Worm (Caenorhabditis elegans) whole organism, L2 larva: ENCODE data around the gene srab-22.
"Not testable (repeated sequence)": the region's sequence is repeated elsewhere in the genome, so short reads cannot be mapped to it uniquely, and the experiment has no call there.

Source experiments
- C34F6.9 ChIP-seq: fragments of 150-350 bp; optimal IDR thresholded peaks from 2 replicates; lab custom pipeline; 2014; ENCODE audit warnings: missing biosample characterization, missing genetic modification characterization
- F13H6.1 ChIP-seq: sonication (generic microtip); optimal IDR thresholded peaks from 2 replicates; lab custom pipeline; 2016; ENCODE audit warnings: missing genetic modification characterization, missing compliant biosample characterization
- R02D3.7 ChIP-seq: fragments of 150-350 bp; optimal IDR thresholded peaks from 2 replicates; lab custom pipeline; 2014; ENCODE audit warnings: missing biosample characterization, missing genetic modification characterization
- alr-1 ChIP-seq: fragments of 150-350 bp; optimal IDR thresholded peaks from 2 replicates; lab custom pipeline; 2014; ENCODE audit warnings: missing biosample characterization, missing genetic modification characterization
- aly-2 ChIP-seq: fragments of 150-350 bp; optimal IDR thresholded peaks from 2 replicates; lab custom pipeline; 2014; ENCODE audit warnings: missing biosample characterization, missing genetic modification characterization
- ama-1 ChIP-seq: fragments of 150-350 bp; optimal IDR thresholded peaks from 2 replicates; lab custom pipeline; 2018; ENCODE audit warnings: inconsistent platforms
- blmp-1 ChIP-seq: sonication (generic microtip); optimal IDR thresholded peaks from 2 replicates; lab custom pipeline; 2017; ENCODE audit warnings: missing genetic modification characterization, mild to moderate bottlenecking, missing compliant biosample characterization, antibody characterized with exemption, moderate library complexity; ENCODE audit not compliant: insufficient read depth
- ceh-16 ChIP-seq: fragments of 150-350 bp; optimal IDR thresholded peaks from 2 replicates; lab custom pipeline; 2014; ENCODE audit warnings: missing biosample characterization, missing genetic modification characterization
- ceh-82 ChIP-seq: fragments of 150-350 bp; optimal IDR thresholded peaks from 2 replicates; lab custom pipeline; 2014; ENCODE audit warnings: missing biosample characterization, missing genetic modification characterization
- dmd-4 ChIP-seq: sonication (generic microtip); optimal IDR thresholded peaks from 2 replicates; lab custom pipeline; 2017; ENCODE audit warnings: missing biosample characterization, missing genetic modification characterization
- elt-1 ChIP-seq: fragments of 150-350 bp; optimal IDR thresholded peaks from 2 replicates; lab custom pipeline; 2014; ENCODE audit warnings: missing biosample characterization, missing genetic modification characterization
- fos-1 ChIP-seq: fragments of 150-350 bp; optimal IDR thresholded peaks from 2 replicates; lab custom pipeline; 2014; ENCODE audit warnings: missing biosample characterization, missing genetic modification characterization
- gmeb-1 ChIP-seq: fragments of 150-350 bp; optimal IDR thresholded peaks from 2 replicates; lab custom pipeline; 2014; ENCODE audit warnings: missing biosample characterization, missing genetic modification characterization
- lin-11 ChIP-seq: fragments of 150-350 bp; sonication (generic microtip); optimal IDR thresholded peaks from 2 replicates; lab custom pipeline; 2014; ENCODE audit warnings: missing biosample characterization, missing genetic modification characterization, inconsistent platforms, mixed read lengths
- lin-13 ChIP-seq: fragments of 150-350 bp; optimal IDR thresholded peaks from 2 replicates; lab custom pipeline; 2014; ENCODE audit warnings: missing biosample characterization, missing genetic modification reagents, missing genetic modification characterization
- lsy-2 ChIP-seq, 2 experiments: fragments of 150-350 bp in 1 of 2; sonication (generic microtip) in 1 of 2; optimal IDR thresholded peaks; 2 replicates each; lab custom pipeline; 2014 to 2017; ENCODE audit warnings: missing biosample characterization in 2 of 2, missing genetic modification characterization in 2 of 2
- mab-5 ChIP-seq: fragments of 150-350 bp; optimal IDR thresholded peaks from 2 replicates; lab custom pipeline; 2014; ENCODE audit warnings: missing biosample characterization, missing genetic modification characterization
- mbf-1 ChIP-seq: sonication (generic microtip); optimal IDR thresholded peaks from 2 replicates; lab custom pipeline; 2017; ENCODE audit warnings: missing biosample characterization, missing genetic modification characterization
- mdl-1 ChIP-seq, 2 experiments: fragments of 150-350 bp in 1 of 2; sonication (generic microtip) in 1 of 2; optimal IDR thresholded peaks; 2 replicates each; lab custom pipeline; 2017; ENCODE audit warnings: missing biosample characterization in 2 of 2, missing genetic modification characterization in 2 of 2
- nhr-10 ChIP-seq: sonication (generic microtip); optimal IDR thresholded peaks from 2 replicates; lab custom pipeline; 2017; ENCODE audit warnings: missing biosample characterization, missing genetic modification characterization
- nhr-11 ChIP-seq: fragments of 150-350 bp; optimal IDR thresholded peaks from 2 replicates; lab custom pipeline; 2014; ENCODE audit warnings: missing biosample characterization, missing genetic modification characterization
- nhr-129 ChIP-seq: fragments of 150-350 bp; optimal IDR thresholded peaks from 2 replicates; lab custom pipeline; 2014; ENCODE audit warnings: missing biosample characterization, missing genetic modification characterization
- nhr-21 ChIP-seq: fragments of 150-350 bp; optimal IDR thresholded peaks from 2 replicates; lab custom pipeline; 2014; ENCODE audit warnings: missing biosample characterization, missing genetic modification characterization
- nhr-237 ChIP-seq: fragments of 150-350 bp; optimal IDR thresholded peaks from 2 replicates; lab custom pipeline; 2014; ENCODE audit warnings: missing biosample characterization, missing genetic modification characterization
- nhr-25 ChIP-seq: fragments of 150-350 bp; sonication (generic microtip); optimal IDR thresholded peaks from 3 replicates; lab custom pipeline; 2014; ENCODE audit warnings: missing biosample characterization, missing genetic modification characterization
- peb-1 ChIP-seq: fragments of 150-350 bp; optimal IDR thresholded peaks from 2 replicates; lab custom pipeline; 2014; ENCODE audit warnings: missing biosample characterization, missing genetic modification characterization
- sem-4 ChIP-seq: fragments of 150-350 bp; optimal IDR thresholded peaks from 2 replicates; lab custom pipeline; 2014; ENCODE audit warnings: missing biosample characterization, missing genetic modification reagents, missing genetic modification characterization
- sma-9 ChIP-seq, 2 experiments: fragments of 150-350 bp in 1 of 2; sonication (generic microtip) in 1 of 2; optimal IDR thresholded peaks; 2 replicates each; lab custom pipeline; 2014 to 2016; ENCODE audit warnings: missing genetic modification characterization in 2 of 2, mild to moderate bottlenecking in 1 of 2, missing biosample characterization in 1 of 2, missing compliant biosample characterization in 1 of 2, missing genetic modification reagents in 1 of 2, moderate library complexity in 1 of 2
- unc-39 ChIP-seq: fragments of 150-350 bp; optimal IDR thresholded peaks from 2 replicates; lab custom pipeline; 2014; ENCODE audit warnings: missing biosample characterization, missing genetic modification characterization
- unc-55 ChIP-seq: fragments of 150-350 bp; sonication (generic microtip); optimal IDR thresholded peaks from 3 replicates; lab custom pipeline; 2014; ENCODE audit warnings: missing biosample characterization, missing genetic modification reagents, missing genetic modification characterization
- zag-1 ChIP-seq: fragments of 150-350 bp; optimal IDR thresholded peaks from 2 replicates; lab custom pipeline; 2014; ENCODE audit warnings: missing biosample characterization, missing genetic modification characterization
- ztf-1 ChIP-seq: fragments of 200-800 bp; sonication (Bioruptor generic); conservative IDR thresholded peaks from 2 replicates; pipeline ENCODE4 v1.3.6; 2022; ENCODE audit warnings: missing genetic modification characterization, missing compliant biosample characterization

Gene srab-22

ce11 chrV:3391005-3391404, 35.2 kb upstream of the srab-22 start (continued):
- TF ChIP-seq mdl-1 (tag; optimal IDR thresholded peaks at IDR 0.05; lab: Kevin White, UChicago): peak in 1 of 2 experiments; percentile 60
- TF ChIP-seq nhr-129: peak; percentile 89
- TF ChIP-seq unc-55: peak; percentile 63
- TF ChIP-seq unc-39 (tag; lab: Kevin White, UChicago): no peak
- peak; percentile 96 for TF ChIP-seq nhr-25 (tag; lab: Kevin White, UChicago)
- TF ChIP-seq fos-1 (tag; lab: Kevin White, UChicago): peak; percentile 89
- no peak for TF ChIP-seq peb-1 (tag; lab: Kevin White, UChicago)
- no peak for TF ChIP-seq elt-1 (tag; lab: Kevin White, UChicago)
- TF ChIP-seq nhr-237 (tag; lab: Kevin White, UChicago): no peak
- TF ChIP-seq C34F6.9 (tag; lab: Kevin White, UChicago): peak; percentile 86
- TF ChIP-seq aly-2 (tag; lab: Kevin White, UChicago): no peak
- TF ChIP-seq zag-1 (tag; lab: Kevin White, UChicago): peak; percentile 42
- TF ChIP-seq lsy-2 (tag; optimal IDR thresholded peaks at IDR 0.05; lab: Kevin White, UChicago): peak; percentile 51 to 85
- TF ChIP-seq ceh-82 (tag; lab: Kevin White, UChicago): no peak
- TF ChIP-seq sem-4 (tag; lab: Kevin White, UChicago): peak; percentile 73
- peak; percentile 90 for TF ChIP-seq F13H6.1
- no peak for TF ChIP-seq alr-1 (tag; lab: Kevin White, UChicago)
- TF ChIP-seq ama-1 (lab: Kevin White, UChicago): no peak
- no peak for TF ChIP-seq nhr-11
- no peak for TF ChIP-seq ztf-1
- TF ChIP-seq, all 48 proteins: peak for 23

- TF ChIP-seq ceh-16 (tag; lab: Kevin White, UChicago): no peak
- no peak for TF ChIP-seq C34F6.9 (tag; lab: Kevin White, UChicago)
- no peak for TF ChIP-seq blmp-1 (tag; lab: Kevin White, UChicago)
- no peak for TF ChIP-seq lin-11 (tag; lab: Kevin White, UChicago)
- TF ChIP-seq mdl-1 (tag; optimal IDR thresholded peaks at IDR 0.05; lab: Kevin White, UChicago): no peak
- no peak for TF ChIP-seq peb-1 (tag; lab: Kevin White, UChicago)
- TF ChIP-seq mbf-1 (tag; lab: Kevin White, UChicago): no peak
- no peak for TF ChIP-seq nhr-25 (tag; lab: Kevin White, UChicago)
- TF ChIP-seq lin-13 (GFP tag; lab: Kevin White, UChicago): no peak
- no peak for TF ChIP-seq nhr-129
- TF ChIP-seq nhr-10: no peak
- TF ChIP-seq, all 48 proteins: peak for 0
Measured at ce11 chrV:3394065-3394464, 32.1 kb upstream of the srab-22 start.

- peak; percentile 66 for TF ChIP-seq sma-9 (GFP tag; optimal IDR thresholded peaks at IDR 0.05; lab: Kevin White, UChicago)
- TF ChIP-seq sma-9 (tag; optimal IDR thresholded peaks at IDR 0.05; lab: Kevin White, UChicago): no peak
- no peak for TF ChIP-seq R02D3.7 (tag; lab: Kevin White, UChicago)
Measured at ce11 chrV:3394694-3395240, 31.4 kb upstream of the srab-22 start, which contains the start of gene T20D4.15. Gene T20D4.15, minus strand, starts transcription at chrV:3394744.

- not testable (repeated sequence) for TF ChIP-seq dmd-4; ama-1 (lab: Kevin White, UChicago); nhr-21
Measured at ce11 chrV:3396765-3397164, 29.4 kb upstream of the srab-22 start, which contains the start of gene T20D4.12. Gene T20D4.12, plus strand, starts transcription at chrV:3397065.

ce11 chrV:3398314-3398713, 27.9 kb upstream of the srab-22 start, which contains the start of gene T20D4.11:
Gene T20D4.11, plus strand, starts transcription at chrV:3398690.
- no peak for TF ChIP-seq fos-1 (tag; lab: Kevin White, UChicago)
- no peak for TF ChIP-seq gmeb-1 (tag; lab: Kevin White, UChicago)
- TF ChIP-seq nhr-25 (tag; lab: Kevin White, UChicago): no peak
- TF ChIP-seq sma-9 (GFP tag; optimal IDR thresholded peaks at IDR 0.05; lab: Kevin White, UChicago): peak; percentile 77
- no peak for TF ChIP-seq sma-9 (tag; optimal IDR thresholded peaks at IDR 0.05; lab: Kevin White, UChicago)
- TF ChIP-seq mab-5: no peak
- no peak for TF ChIP-seq nhr-10
- TF ChIP-seq sem-4 (tag; lab: Kevin White, UChicago): no peak
- TF ChIP-seq lsy-2 (tag; optimal IDR thresholded peaks at IDR 0.05; lab: Kevin White, UChicago): peak in 1 of 2 experiments; percentile 32
- no peak for TF ChIP-seq R02D3.7 (tag; lab: Kevin White, UChicago)
- TF ChIP-seq lin-13 (GFP tag; lab: Kevin White, UChicago): no peak
- TF ChIP-seq peb-1 (tag; lab: Kevin White, UChicago): no peak
- TF ChIP-seq nhr-21: no peak
- peak; percentile 0 for TF ChIP-seq C34F6.9 (tag; lab: Kevin White, UChicago)
- no peak for TF ChIP-seq ztf-1
- no peak for TF ChIP-seq nhr-11
- TF ChIP-seq unc-55: no peak
- TF ChIP-seq nhr-237 (tag; lab: Kevin White, UChicago): no peak
